Worm (Caenorhabditis elegans) whole organism, L4 larva: Measurements from ENCODE around the gene lim-6.

Source experiments
- ceh-28 ChIP-seq: fragments of 150-350 bp; optimal IDR thresholded peaks from 2 replicates; lab custom pipeline; 2014; ENCODE audit warnings: missing biosample characterization, missing genetic modification reagents, missing genetic modification characterization
- ceh-62 ChIP-seq: sonication (generic microtip); optimal IDR thresholded peaks from 2 replicates; lab custom pipeline; 2017; ENCODE audit warnings: missing biosample characterization, missing genetic modification characterization
- cey-2 ChIP-seq: sonication (generic microtip); optimal IDR thresholded peaks from 3 replicates; lab custom pipeline; 2017; ENCODE audit warnings: missing genetic modification characterization, mild to moderate bottlenecking, missing compliant biosample characterization, antibody characterized with exemption, borderline replicate concordance; ENCODE audit not compliant: insufficient read depth
- nhr-25 ChIP-seq: sonication (generic microtip); optimal IDR thresholded peaks from 2 replicates; lab custom pipeline; 2017; ENCODE audit warnings: missing genetic modification characterization, mild to moderate bottlenecking, missing compliant biosample characterization, antibody characterized with exemption, moderate library complexity, borderline replicate concordance; ENCODE audit not compliant: insufficient read depth
- unc-130 ChIP-seq: sonication (generic microtip); optimal IDR thresholded peaks from 2 replicates; lab custom pipeline; 2016; ENCODE audit warnings: missing genetic modification reagents, missing genetic modification characterization, missing compliant biosample characterization

- TF ChIP-seq nhr-25 (tag; lab: Kevin White, UChicago) (no peak), ceh-28 (tag; lab: Kevin White, UChicago) (no peak), cey-2 (no peak), ceh-62 (tag; lab: Kevin White, UChicago) (no peak), unc-130 (GFP tag; lab: Kevin White, UChicago) (no peak)
Observed at ce11 chrX:1086406-1086897, 14.2 kb downstream of the lim-6 start.
